Worm (Caenorhabditis elegans) whole organism, L4 larva: ENCODE data around the gene spp-1.

Experiments used
- R02D3.7 ChIP-seq: fragments of 150-350 bp; sonication (generic microtip); optimal IDR thresholded peaks from 3 replicates; lab custom pipeline; 2014; ENCODE audit warnings: missing biosample characterization, missing genetic modification characterization
- Y48G9A.11 ChIP-seq: fragments of 200-800 bp; sonication (Bioruptor generic); IDR thresholded peaks from 2 replicates; pipeline ENCODE4 v1.3.6; 2022; ENCODE audit warnings: missing genetic modification reagents, missing genetic modification characterization, missing compliant biosample characterization
- aha-1 ChIP-seq: fragments of 150-350 bp; peaks from one replicate; lab custom pipeline; 2014; ENCODE audit warnings: missing biosample characterization, missing genetic modification characterization
- ces-1 ChIP-seq: fragments of 150-350 bp; sonication (generic microtip); optimal IDR thresholded peaks from 4 replicates; lab custom pipeline; 2014; ENCODE audit warnings: missing biosample characterization, missing genetic modification reagents, missing genetic modification characterization
- hlh-11 ChIP-seq: fragments of 200-800 bp; sonication (Bioruptor generic); optimal IDR thresholded peaks from 2 replicates; lab custom pipeline; 2018; ENCODE audit warnings: mild to moderate bottlenecking, missing genetic modification characterization, missing compliant biosample characterization
- jun-1 ChIP-seq: fragments of 150-350 bp; optimal IDR thresholded peaks from 2 replicates; lab custom pipeline; 2014; ENCODE audit warnings: missing biosample characterization, missing genetic modification reagents, missing genetic modification characterization
- lsy-2 ChIP-seq, 2 experiments: fragments of 150-350 bp in 1 of 2; sonication (generic microtip) in 1 of 2; optimal IDR thresholded peaks; 2 replicates each; lab custom pipeline; 2014 to 2017; ENCODE audit warnings: missing biosample characterization in 2 of 2, missing genetic modification characterization in 2 of 2
- mdl-1 ChIP-seq, 2 experiments: fragments of 150-350 bp in 1 of 2; sonication (generic microtip) in 1 of 2; optimal IDR thresholded peaks; 2 replicates each; lab custom pipeline; 2014 to 2017; ENCODE audit warnings: missing biosample characterization in 2 of 2, missing genetic modification characterization in 2 of 2
- nhr-48 ChIP-seq: sonication (generic microtip); optimal IDR thresholded peaks from 2 replicates; lab custom pipeline; 2016; ENCODE audit warnings: mild to moderate bottlenecking, missing genetic modification characterization, missing compliant biosample characterization
- php-3 ChIP-seq: fragments of 200-800 bp; sonication (Bioruptor generic); IDR thresholded peaks from 2 replicates; pipeline ENCODE4 v1.3.6; 2022; ENCODE audit warnings: missing genetic modification reagents, missing genetic modification characterization, missing compliant biosample characterization
- spr-3 ChIP-seq: fragments of 200-800 bp; sonication (Bioruptor generic); optimal IDR thresholded peaks from 2 replicates; lab custom pipeline; 2018; ENCODE audit warnings: mild to moderate bottlenecking, missing genetic modification characterization, missing compliant biosample characterization

DNA sequence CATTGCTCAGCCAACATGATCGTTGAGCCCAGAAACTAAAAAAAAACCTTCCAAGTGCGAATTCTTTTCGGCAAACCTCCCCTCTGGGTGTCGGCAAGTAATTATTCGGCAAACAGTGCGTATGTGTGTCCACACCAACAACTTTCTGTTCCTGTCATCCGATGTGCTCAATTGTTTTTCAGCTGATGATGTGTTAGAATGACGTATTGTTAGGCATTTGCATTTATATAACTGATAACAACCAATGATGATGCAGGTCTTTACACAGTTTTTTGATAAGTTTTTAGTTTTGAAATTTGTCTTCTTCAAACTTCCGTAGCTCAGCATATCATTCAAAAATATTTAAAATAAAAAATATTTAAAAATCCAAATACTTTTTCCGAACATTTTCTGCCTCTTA, 23.4 kb upstream of the spp-1 start:
- TF ChIP-seq spr-3 (GFP tag; lab: Kevin White, UChicago): no peak
- TF ChIP-seq R02D3.7: no peak
- no peak for TF ChIP-seq lsy-2 (tag; optimal IDR thresholded peaks at IDR 0.05; lab: Kevin White, UChicago)
- TF ChIP-seq ces-1 (GFP tag; lab: Kevin White, UChicago): no peak
- peak; percentile 35 for TF ChIP-seq hlh-11
- TF ChIP-seq nhr-48 (tag; lab: Kevin White, UChicago): no peak
- TF ChIP-seq Y48G9A.11 (GFP tag; lab: Robert Waterston, UW): no peak
- no peak for TF ChIP-seq php-3 (GFP tag; lab: Robert Waterston, UW)
- no peak for TF ChIP-seq mdl-1 (tag; optimal IDR thresholded peaks at IDR 0.05; lab: Kevin White, UChicago)
- no peak for TF ChIP-seq jun-1 (tag; lab: Kevin White, UChicago)
- TF ChIP-seq aha-1 (tag; lab: Kevin White, UChicago): no peak
